Fruit fly (Drosophila melanogaster): ENCODE data around the gene skd.

skd gene

DNA sequence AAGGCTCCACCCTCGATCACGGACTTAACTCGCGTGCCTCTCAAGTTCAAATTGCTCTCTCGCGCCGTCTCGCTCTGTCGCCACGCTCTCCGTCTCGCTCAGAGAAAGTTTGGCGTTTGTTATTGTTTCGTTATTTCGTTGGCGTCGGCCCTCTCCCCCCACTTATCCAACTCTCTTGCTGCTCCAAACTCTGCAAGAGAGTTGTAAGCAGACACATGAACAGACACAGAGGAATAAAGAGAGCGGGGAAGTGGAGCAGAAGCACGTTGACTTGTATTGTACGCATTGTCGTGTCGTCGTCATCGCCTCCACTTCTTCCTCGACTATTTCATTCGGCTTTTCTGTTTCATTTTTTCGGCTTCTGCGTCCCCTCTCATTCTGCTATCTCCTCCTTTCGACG, 3.9 kb downstream of the skd start:
- no peak for TF ChIP-seq N (GFP tag; optimal IDR thresholded peaks at IDR 0.05)
- no peak for TF ChIP-seq dsf (GFP tag; optimal IDR thresholded peaks at IDR 0.05; ENCODE audit: borderline replicate concordance)
- no peak for TF ChIP-seq tai (GFP tag; optimal IDR thresholded peaks at IDR 0.05)
- TF ChIP-seq GATAd (GFP tag; optimal IDR thresholded peaks at IDR 0.05), result no peak
- TF ChIP-seq foxo (GFP tag; optimal IDR thresholded peaks at IDR 0.05), result no peak
- no peak for TF ChIP-seq Hr78 (GFP tag; optimal IDR thresholded peaks at IDR 0.05)
- no peak for TF ChIP-seq Sp1 (GFP tag; optimal IDR thresholded peaks at IDR 0.05)
- TF ChIP-seq CrebA (GFP tag; optimal IDR thresholded peaks at IDR 0.05; ENCODE audit: borderline replicate concordance), result no peak
- no peak for TF ChIP-seq dmrt93B (GFP tag; optimal IDR thresholded peaks at IDR 0.05)
- no peak for TF ChIP-seq CG32264 (GFP tag; optimal IDR thresholded peaks at IDR 0.05)
- TF ChIP-seq pan (optimal IDR thresholded peaks at IDR 0.05), result no peak
- no peak for TF ChIP-seq OdsH (GFP tag; optimal IDR thresholded peaks at IDR 0.05)
- TF ChIP-seq Jra (GFP tag; optimal IDR thresholded peaks at IDR 0.05), result peak; percentile 20
- TF ChIP-seq sage (GFP tag; optimal IDR thresholded peaks at IDR 0.05), result no peak
- no peak for TF ChIP-seq rgr (GFP tag; optimal IDR thresholded peaks at IDR 0.05)
- no peak for TF ChIP-seq brk (GFP tag; optimal IDR thresholded peaks at IDR 0.05)
- TF ChIP-seq Vsx2 (GFP tag; optimal IDR thresholded peaks at IDR 0.05; ENCODE audit: partially characterized antibody), result peak; percentile 23
- no peak for TF ChIP-seq CG9705 (GFP tag; optimal IDR thresholded peaks at IDR 0.05)
- TF ChIP-seq fru (GFP tag; optimal IDR thresholded peaks at IDR 0.05), result peak; percentile 25
- TF ChIP-seq Myc (optimal IDR thresholded peaks at IDR 0.05), result no peak
- no peak for TF ChIP-seq Dfd (GFP tag; optimal IDR thresholded peaks at IDR 0.05)
- TF ChIP-seq Hr83 (GFP tag; optimal IDR thresholded peaks at IDR 0.05; ENCODE audit: poor library complexity, severe bottlenecking), result no peak
- peak; percentile 92 for TF ChIP-seq Dif (GFP tag; optimal IDR thresholded peaks at IDR 0.05; ENCODE audit: partially characterized antibody)
- TF ChIP-seq dl (GFP tag; optimal IDR thresholded peaks at IDR 0.05; ENCODE audit: insufficient read depth in 1 of 2, partially characterized antibody in 2 of 2), result peak; percentile 57 to 78
- TF ChIP-seq Abd-B (GFP tag; optimal IDR thresholded peaks at IDR 0.05), result no peak
- TF ChIP-seq psq (GFP tag; optimal IDR thresholded peaks at IDR 0.05), result peak; percentile 89
- TF ChIP-seq jim (GFP tag; optimal IDR thresholded peaks at IDR 0.05), result no peak
- TF ChIP-seq ey (GFP tag; optimal IDR thresholded peaks at IDR 0.05), result no peak
- peak; percentile 58 for TF ChIP-seq h (GFP tag; optimal IDR thresholded peaks at IDR 0.05)
- no peak for TF ChIP-seq br (GFP tag; optimal IDR thresholded peaks at IDR 0.05)
- TF ChIP-seq sv (GFP tag; optimal IDR thresholded peaks at IDR 0.05), result no peak
- TF ChIP-seq lola (GFP tag; optimal IDR thresholded peaks at IDR 0.05), result no peak
- no peak for TF ChIP-seq HLH106 (tag; optimal IDR thresholded peaks at IDR 0.05)
- TF ChIP-seq Rel (GFP tag; optimal IDR thresholded peaks at IDR 0.05), result no peak
- peak; percentile 36 for TF ChIP-seq Rel (tag; optimal IDR thresholded peaks at IDR 0.05)
- TF ChIP-seq Mio (GFP tag; optimal IDR thresholded peaks at IDR 0.05), result no peak
- no peak for TF ChIP-seq woc (GFP tag; optimal IDR thresholded peaks at IDR 0.05)
- TF ChIP-seq usp (GFP tag; optimal IDR thresholded peaks at IDR 0.05), result no peak
- TF ChIP-seq Hnf4 (GFP tag; optimal IDR thresholded peaks at IDR 0.05), result no peak

DNA sequence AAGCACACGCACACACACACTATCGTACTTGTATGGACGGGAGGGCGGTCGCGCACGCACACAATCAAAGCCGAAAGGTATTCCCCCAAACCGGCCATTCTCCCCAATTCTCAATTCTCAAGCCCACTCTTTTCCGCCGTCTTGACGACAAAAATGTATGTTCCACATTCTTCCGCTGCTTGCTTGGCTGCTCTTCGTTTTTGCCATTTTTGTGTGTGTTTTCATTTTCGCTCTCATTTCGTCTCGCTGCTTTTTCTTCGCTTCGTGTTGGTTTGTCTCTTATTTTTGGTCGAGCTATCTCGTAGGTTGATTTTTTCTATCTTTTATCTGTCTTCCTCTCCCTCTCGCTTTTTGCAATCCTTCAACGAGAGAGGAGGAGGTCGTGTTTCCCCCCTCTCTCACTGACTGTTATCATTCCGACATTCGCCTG, 12.7 kb downstream of the skd start:
- TF ChIP-seq N (GFP tag; optimal IDR thresholded peaks at IDR 0.05) (peak; percentile 59), h (GFP tag; optimal IDR thresholded peaks at IDR 0.05) (peak; percentile 78), foxo (GFP tag; optimal IDR thresholded peaks at IDR 0.05) (peak in 1 of 2 experiments; percentile 44), CrebA (GFP tag; optimal IDR thresholded peaks at IDR 0.05; ENCODE audit: borderline replicate concordance) (peak; percentile 68), Sp1 (GFP tag; optimal IDR thresholded peaks at IDR 0.05) (peak; percentile 40), Vsx2 (GFP tag; optimal IDR thresholded peaks at IDR 0.05; ENCODE audit: partially characterized antibody) (peak; percentile 25), Mio (GFP tag; optimal IDR thresholded peaks at IDR 0.05) (no peak), dmrt93B (GFP tag; optimal IDR thresholded peaks at IDR 0.05) (no peak), dl (GFP tag; optimal IDR thresholded peaks at IDR 0.05; ENCODE audit: insufficient read depth in 1 of 2, partially characterized antibody in 2 of 2) (peak in 1 of 2 experiments; percentile 29), rgr (GFP tag; optimal IDR thresholded peaks at IDR 0.05) (no peak), Hr78 (GFP tag; optimal IDR thresholded peaks at IDR 0.05) (peak; percentile 5), psq (GFP tag; optimal IDR thresholded peaks at IDR 0.05) (peak; percentile 85), Rel (GFP tag; optimal IDR thresholded peaks at IDR 0.05) (no peak), Rel (tag; optimal IDR thresholded peaks at IDR 0.05) (peak; percentile 97)
